Fruit fly (Drosophila melanogaster) whole organism, embryonic: ENCODE data around the gene CG44001.

Experiments used
- ATbp ChIP-seq: fragments of 200-800 bp; sonication (Bioruptor generic); optimal IDR thresholded peaks from 2 replicates; lab custom pipeline; 2017; ENCODE audit warnings: missing biosample characterization, mild to moderate bottlenecking, missing genetic modification characterization, missing genetic modification reagents
- Blimp-1 ChIP-seq: fragments of 200-800 bp; sonication (Bioruptor generic); optimal IDR thresholded peaks from 3 replicates; lab custom pipeline; 2018; ENCODE audit warnings: missing biosample characterization, missing genetic modification characterization, mild to moderate bottlenecking, moderate library complexity, missing genetic modification reagents
- CG10321 ChIP-seq: fragments of 200-800 bp; sonication (Bioruptor generic); IDR thresholded peaks from 2 replicates; pipeline ENCODE4 v1.3.6; 2022; ENCODE audit warnings: missing biosample characterization, missing genetic modification characterization
- CG11085 ChIP-seq: fragments of 200-800 bp; sonication (Bioruptor generic); IDR thresholded peaks from 2 replicates; pipeline ENCODE4 v1.3.6; 2022; ENCODE audit warnings: missing biosample characterization, missing genetic modification characterization
- CG11723 ChIP-seq: fragments of 200-800 bp; sonication (Bioruptor generic); optimal IDR thresholded peaks from 2 replicates; lab custom pipeline; 2017; ENCODE audit warnings: missing biosample characterization, mild to moderate bottlenecking, missing genetic modification characterization
- CG12942 ChIP-seq: fragments of 200-800 bp; sonication (Bioruptor generic); optimal IDR thresholded peaks from 3 replicates; lab custom pipeline; 2016; ENCODE audit warnings: missing biosample characterization, missing genetic modification characterization
- CG13296 ChIP-seq: fragments of 200-800 bp; sonication (Bioruptor generic); optimal IDR thresholded peaks from 3 replicates; lab custom pipeline; 2018; ENCODE audit warnings: missing biosample characterization, mild to moderate bottlenecking, missing genetic modification characterization
- CG14014 ChIP-seq: fragments of 200-800 bp; sonication (Bioruptor generic); IDR thresholded peaks from 2 replicates; pipeline ENCODE4 v1.3.6; 2022; ENCODE audit warnings: missing biosample characterization, missing genetic modification characterization
- CG14050 ChIP-seq: fragments of 200-800 bp; sonication (Bioruptor generic); IDR thresholded peaks from 3 replicates; pipeline ENCODE4 v1.3.6; 2022; ENCODE audit warnings: missing biosample characterization, missing genetic modification characterization
- CG15479 ChIP-seq: fragments of 200-800 bp; sonication (Bioruptor generic); optimal IDR thresholded peaks from 3 replicates; lab custom pipeline; 2019; ENCODE audit warnings: missing biosample characterization, mild to moderate bottlenecking, missing genetic modification characterization, moderate library complexity
- CG17912 ChIP-seq: fragments of 200-800 bp; sonication (Bioruptor generic); optimal IDR thresholded peaks from 2 replicates; lab custom pipeline; 2018; ENCODE audit warnings: missing biosample characterization, mild to moderate bottlenecking, missing genetic modification characterization
- CG3065 ChIP-seq: fragments of 200-800 bp; sonication (Bioruptor generic); optimal IDR thresholded peaks from 2 replicates; lab custom pipeline; 2016; ENCODE audit warnings: missing biosample characterization, missing genetic modification characterization
- CG34422 ChIP-seq: fragments of 200-800 bp; sonication (Bioruptor generic); IDR thresholded peaks from 3 replicates; pipeline ENCODE4 v1.3.6; 2022; ENCODE audit warnings: missing biosample characterization, missing genetic modification characterization
- CG3847 ChIP-seq: fragments of 200-800 bp; sonication (Bioruptor generic); IDR thresholded peaks from 2 replicates; pipeline ENCODE4 v1.3.6; 2022; ENCODE audit warnings: missing biosample characterization, missing genetic modification characterization
- CG5180 ChIP-seq: fragments of 200-800 bp; sonication (Bioruptor generic); optimal IDR thresholded peaks from 3 replicates; lab custom pipeline; 2017; ENCODE audit warnings: missing biosample characterization, missing genetic modification characterization, mild to moderate bottlenecking, moderate library complexity, missing genetic modification reagents
- CG6654 ChIP-seq: fragments of 200-800 bp; sonication (Bioruptor generic); optimal IDR thresholded peaks from 2 replicates; lab custom pipeline; 2017; ENCODE audit warnings: missing biosample characterization, mild to moderate bottlenecking, missing genetic modification characterization
- CG6683 ChIP-seq: fragments of 200-800 bp; sonication (Bioruptor generic); optimal IDR thresholded peaks from 2 replicates; lab custom pipeline; 2017; ENCODE audit warnings: missing biosample characterization, mild to moderate bottlenecking, missing genetic modification characterization, missing genetic modification reagents
- CG6854 ChIP-seq: fragments of 200-800 bp; sonication (Bioruptor generic); optimal IDR thresholded peaks from 3 replicates; lab custom pipeline; 2017; ENCODE audit warnings: missing biosample characterization, mild to moderate bottlenecking, missing genetic modification characterization
- CG7786 ChIP-seq: fragments of 200-800 bp; sonication (Bioruptor generic); optimal IDR thresholded peaks from 2 replicates; lab custom pipeline; 2016; ENCODE audit warnings: missing biosample characterization, missing genetic modification characterization
- CG8765 ChIP-seq: fragments of 200-800 bp; sonication (Bioruptor generic); IDR thresholded peaks from 2 replicates; pipeline ENCODE4 v1.3.6; 2022; ENCODE audit warnings: missing biosample characterization, missing genetic modification characterization
- D19B ChIP-seq: fragments of 200-800 bp; sonication (Bioruptor generic); optimal IDR thresholded peaks from 2 replicates; lab custom pipeline; 2017; ENCODE audit warnings: missing biosample characterization, mild to moderate bottlenecking, missing genetic modification characterization
- Dek ChIP-seq: fragments of 200-800 bp; sonication (Bioruptor generic); optimal IDR thresholded peaks from 3 replicates; lab custom pipeline; 2019; ENCODE audit warnings: missing biosample characterization, mild to moderate bottlenecking, missing genetic modification characterization, moderate library complexity
- Dfd ChIP-seq, 2 experiments: fragments of >200 bp; optimal IDR thresholded peaks; 2 replicates each; lab custom pipeline; 2017; ENCODE audit warnings: missing biosample characterization in 2 of 2, missing genetic modification characterization in 2 of 2
- Doc2 ChIP-seq: fragments of 200-800 bp; sonication (Bioruptor generic); IDR thresholded peaks from 2 replicates; pipeline ENCODE4 v1.3.6; 2022; ENCODE audit warnings: missing biosample characterization, missing genetic modification characterization
- Dp ChIP-seq: fragments of 200-800 bp; sonication (Bioruptor generic); optimal IDR thresholded peaks from 2 replicates; lab custom pipeline; 2018; ENCODE audit warnings: missing biosample characterization, mild to moderate bottlenecking, missing genetic modification characterization, moderate library complexity
- Hsf ChIP-seq: fragments of 200-800 bp; sonication (Bioruptor generic); optimal IDR thresholded peaks from 3 replicates; lab custom pipeline; 2016; ENCODE audit warnings: missing biosample characterization, missing genetic modification characterization
- Lpt ChIP-seq: fragments of >200 bp; optimal IDR thresholded peaks from 2 replicates; lab custom pipeline; 2018; ENCODE audit warnings: missing biosample characterization, missing genetic modification characterization
- Scr ChIP-seq: fragments of 200-800 bp; sonication (Bioruptor generic); IDR thresholded peaks from 2 replicates; pipeline ENCODE4 v1.3.6; 2022; ENCODE audit warnings: missing biosample characterization, missing genetic modification characterization; ENCODE audit not compliant: partially characterized antibody
- Sry-β ChIP-seq: fragments of 200-800 bp; sonication (Bioruptor generic); optimal IDR thresholded peaks from 2 replicates; lab custom pipeline; 2018; ENCODE audit warnings: missing biosample characterization, mild to moderate bottlenecking, missing genetic modification characterization, moderate library complexity
- Xbp1 ChIP-seq: fragments of 200-800 bp; sonication (Bioruptor generic); optimal IDR thresholded peaks from 3 replicates; lab custom pipeline; 2016; ENCODE audit warnings: missing biosample characterization, mild to moderate bottlenecking, missing genetic modification characterization
- YL-1 ChIP-seq: fragments of 200-800 bp; sonication (Bioruptor generic); optimal IDR thresholded peaks from 3 replicates; lab custom pipeline; 2017; ENCODE audit warnings: missing biosample characterization, mild to moderate bottlenecking, missing genetic modification characterization
- ara ChIP-seq: fragments of 200-800 bp; sonication (Bioruptor generic); IDR thresholded peaks from 2 replicates; pipeline ENCODE4 v1.3.6; 2022; ENCODE audit warnings: missing biosample characterization, missing genetic modification characterization
- ato ChIP-seq: fragments of 200-800 bp; sonication (Bioruptor generic); IDR thresholded peaks from 2 replicates; pipeline ENCODE4 v1.3.6; 2022; ENCODE audit warnings: missing biosample characterization, missing genetic modification characterization; ENCODE audit not compliant: partially characterized antibody
- caup ChIP-seq: fragments of 200-800 bp; sonication (Bioruptor generic); optimal IDR thresholded peaks from 3 replicates; lab custom pipeline; 2017; ENCODE audit warnings: missing biosample characterization, mild to moderate bottlenecking, missing genetic modification characterization, moderate library complexity; ENCODE audit not compliant: severe bottlenecking
- chm ChIP-seq: fragments of 200-800 bp; sonication (Bioruptor generic); IDR thresholded peaks from 2 replicates; pipeline ENCODE4 v1.3.6; 2022; ENCODE audit warnings: missing biosample characterization, missing genetic modification characterization
- disco-r ChIP-seq: fragments of 200-800 bp; sonication (Bioruptor generic); optimal IDR thresholded peaks from 2 replicates; lab custom pipeline; 2016; ENCODE audit warnings: missing biosample characterization, missing genetic modification characterization
- fd64A ChIP-seq: fragments of 200-800 bp; sonication (Bioruptor generic); optimal IDR thresholded peaks from 3 replicates; lab custom pipeline; 2018; ENCODE audit warnings: missing biosample characterization, mild to moderate bottlenecking, missing genetic modification characterization
- ftz-f1 ChIP-seq: fragments of 200-800 bp; sonication (Bioruptor generic); optimal IDR thresholded peaks from 2 replicates; lab custom pipeline; 2016; ENCODE audit warnings: missing biosample characterization, missing genetic modification characterization
- fu2 ChIP-seq: fragments of 200-800 bp; sonication (Bioruptor generic); optimal IDR thresholded peaks from 2 replicates; lab custom pipeline; 2016; ENCODE audit warnings: missing biosample characterization, missing genetic modification characterization
- grn ChIP-seq: fragments of 200-800 bp; sonication (Bioruptor generic); optimal IDR thresholded peaks from 3 replicates; lab custom pipeline; 2017; ENCODE audit warnings: missing biosample characterization, missing genetic modification characterization
- her ChIP-seq: fragments of 200-800 bp; sonication (Bioruptor generic); optimal IDR thresholded peaks from 2 replicates; lab custom pipeline; 2016; ENCODE audit warnings: missing biosample characterization, missing genetic modification characterization
- ken ChIP-seq: fragments of 200-800 bp; sonication (Bioruptor generic); IDR thresholded peaks from 3 replicates; pipeline ENCODE4 v1.3.6; 2022; ENCODE audit warnings: missing biosample characterization, missing genetic modification characterization
- lab ChIP-seq: fragments of 200-800 bp; sonication (Bioruptor generic); optimal IDR thresholded peaks from 3 replicates; lab custom pipeline; 2017; ENCODE audit warnings: missing biosample characterization, missing genetic modification characterization, mild to moderate bottlenecking, moderate library complexity, missing genetic modification reagents
- luna ChIP-seq: fragments of 200-800 bp; sonication (Bioruptor generic); optimal IDR thresholded peaks from 2 replicates; lab custom pipeline; 2016; ENCODE audit warnings: missing biosample characterization, missing genetic modification characterization
- odd ChIP-seq: fragments of 200-800 bp; sonication (Bioruptor generic); optimal IDR thresholded peaks from 2 replicates; lab custom pipeline; 2017; ENCODE audit warnings: missing biosample characterization, mild to moderate bottlenecking, missing genetic modification characterization
- slp2 ChIP-seq: fragments of 200-800 bp; sonication (Bioruptor generic); optimal IDR thresholded peaks from 2 replicates; lab custom pipeline; 2016; ENCODE audit warnings: missing biosample characterization, missing genetic modification characterization
- tin ChIP-seq: fragments of 200-800 bp; sonication (Bioruptor generic); optimal IDR thresholded peaks from 3 replicates; lab custom pipeline; 2016; ENCODE audit warnings: missing biosample characterization, missing genetic modification characterization
- trem ChIP-seq: fragments of 200-800 bp; optimal IDR thresholded peaks from 3 replicates; lab custom pipeline; 2019; ENCODE audit warnings: missing biosample characterization, mild to moderate bottlenecking, missing genetic modification characterization, moderate library complexity
- unc-4 ChIP-seq: fragments of 200-800 bp; sonication (Bioruptor generic); IDR thresholded peaks from 2 replicates; pipeline ENCODE4 v1.3.6; 2022; ENCODE audit warnings: missing biosample characterization, missing genetic modification characterization; ENCODE audit not compliant: partially characterized antibody
- wdn ChIP-seq: fragments of 200-800 bp; sonication (Bioruptor generic); IDR thresholded peaks from 2 replicates; pipeline ENCODE4 v1.3.6; 2022; ENCODE audit warnings: missing biosample characterization, missing genetic modification characterization

Gene CG44001

dm6 chr2L:5086905-5087522 is 43.9 kb downstream of the CG44001 start (continued):
- TF ChIP-seq Dek (tag; lab: Kevin White, UChicago) (peak; percentile 61), wdn (no peak), Lpt (GFP tag; lab: Kevin White, UChicago) (no peak), CG12942 (GFP tag; lab: Kevin White, UChicago) (peak; percentile 59), Blimp-1 (GFP tag; lab: Kevin White, UChicago) (peak; percentile 75), CG8765 (GFP tag; lab: Robert Waterston, UW) (no peak), Dp (GFP tag; lab: Kevin White, UChicago) (no peak), CG10321 (GFP tag; lab: Robert Waterston, UW) (no peak), Dfd (GFP tag; optimal IDR thresholded peaks at IDR 0.05; lab: Kevin White, UChicago) (no peak), fd64A (GFP tag; lab: Kevin White, UChicago) (peak; percentile 64), caup (GFP tag; lab: Kevin White, UChicago) (peak; percentile 66), CG14050 (GFP tag; lab: Robert Waterston, UW) (peak; percentile 26; the same call in 1 of the 3 replicates), lab (peak; percentile 88), CG6683 (peak; percentile 57), CG14014 (GFP tag; lab: Robert Waterston, UW) (peak; percentile 64), fu2 (peak; percentile 26), ftz-f1 (no peak), CG3847 (GFP tag; lab: Robert Waterston, UW) (peak; percentile 36), trem (peak; percentile 67), CG5180 (peak; percentile 76), CG6654 (GFP tag; lab: Kevin White, UChicago) (peak; percentile 35), grn (no peak), ara (GFP tag; lab: Robert Waterston, UW) (peak; percentile 62; the same call in 1 of the 2 replicates), CG11085 (0 out of 2 replicates have a peak, but pooled peaks have one; percentile 7), Sry-β (GFP tag; lab: Kevin White, UChicago) (peak; percentile 25), luna (GFP tag; lab: Kevin White, UChicago) (no peak), ken (GFP tag; lab: Robert Waterston, UW) (0 out of 3 replicates have a peak, but pooled peaks have one; percentile 33), her (GFP tag; lab: Kevin White, UChicago) (peak; percentile 51), Scr (GFP tag; lab: Robert Waterston, UW) (no peak), CG6854 (peak; percentile 79), CG15479 (GFP tag; lab: Kevin White, UChicago) (peak; percentile 22), Xbp1 (peak; percentile 77), CG3065 (GFP tag; lab: Kevin White, UChicago) (no peak), CG11723 (peak; percentile 69), CG13296 (GFP tag; lab: Kevin White, UChicago) (peak; percentile 85), slp2 (GFP tag; lab: Kevin White, UChicago) (no peak), Hsf (GFP tag; lab: Kevin White, UChicago) (peak; percentile 72), Doc2 (GFP tag; lab: Robert Waterston, UW) (no peak), odd (GFP tag; lab: Kevin White, UChicago) (peak; percentile 85), D19B (GFP tag; lab: Kevin White, UChicago) (peak; percentile 46), ato (GFP tag; lab: Robert Waterston, UW) (no peak), CG34422 (peak; percentile 49; the same call in 1 of the 3 replicates), disco-r (GFP tag; lab: Kevin White, UChicago) (peak; percentile 23), unc-4 (GFP tag; lab: Robert Waterston, UW) (no peak), YL-1 (peak; percentile 17), chm (GFP tag; lab: Robert Waterston, UW) (no peak), ATbp (peak; percentile 86), tin (GFP tag; lab: Kevin White, UChicago) (peak; percentile 49), CG17912 (no peak), CG7786 (GFP tag; lab: Kevin White, UChicago) (peak; percentile 60)
